Fruit fly (Drosophila melanogaster) whole organism, embryonic: Measurements from ENCODE around the gene Nepl9.
A peak's percentile ranks its signal among the peaks of the same experiment; 100 is the strongest.

Source experiments
- ATbp ChIP-seq: fragments of 200-800 bp; sonication (Bioruptor generic); optimal IDR thresholded peaks from 2 replicates; lab custom pipeline; 2017; ENCODE audit warnings: missing biosample characterization, mild to moderate bottlenecking, missing genetic modification characterization, missing genetic modification reagents
- Atf-2 ChIP-seq: fragments of 200-800 bp; sonication (Bioruptor generic); optimal IDR thresholded peaks from 2 replicates; lab custom pipeline; 2016; ENCODE audit warnings: missing biosample characterization, missing genetic modification characterization
- B-H2 ChIP-seq: fragments of 200-800 bp; sonication (Bioruptor generic); optimal IDR thresholded peaks from 2 replicates; lab custom pipeline; 2018; ENCODE audit warnings: missing biosample characterization, mild to moderate bottlenecking, missing genetic modification characterization
- CG10543 ChIP-seq: fragments of 200-800 bp; sonication (Bioruptor generic); optimal IDR thresholded peaks from 3 replicates; lab custom pipeline; 2017; ENCODE audit warnings: missing biosample characterization, mild to moderate bottlenecking, missing genetic modification characterization, moderate library complexity
- CG11695 ChIP-seq: fragments of 200-800 bp; sonication (Bioruptor generic); IDR thresholded peaks from 3 replicates; pipeline ENCODE4 v1.3.6; 2022; ENCODE audit warnings: missing biosample characterization, missing genetic modification characterization
- CG13424 ChIP-seq: fragments of 200-800 bp; sonication (Bioruptor generic); optimal IDR thresholded peaks from 2 replicates; lab custom pipeline; 2019; ENCODE audit warnings: missing biosample characterization, mild to moderate bottlenecking, missing genetic modification characterization, moderate library complexity
- CG14014 ChIP-seq: fragments of 200-800 bp; sonication (Bioruptor generic); IDR thresholded peaks from 2 replicates; pipeline ENCODE4 v1.3.6; 2022; ENCODE audit warnings: missing biosample characterization, missing genetic modification characterization
- CG15601 ChIP-seq: fragments of 200-800 bp; sonication (Bioruptor generic); optimal IDR thresholded peaks from 3 replicates; lab custom pipeline; 2019; ENCODE audit warnings: missing biosample characterization, mild to moderate bottlenecking, missing genetic modification characterization, moderate library complexity
- CG17385 ChIP-seq: fragments of 200-800 bp; sonication (Bioruptor generic); optimal IDR thresholded peaks from 3 replicates; lab custom pipeline; 2018; ENCODE audit warnings: missing biosample characterization, mild to moderate bottlenecking, missing genetic modification characterization
- CG2678 ChIP-seq: fragments of 200-800 bp; sonication (Bioruptor generic); optimal IDR thresholded peaks from 3 replicates; lab custom pipeline; 2019; ENCODE audit warnings: missing biosample characterization, mild to moderate bottlenecking, missing genetic modification characterization, moderate library complexity
- CG3281 ChIP-seq: fragments of 200-800 bp; sonication (Bioruptor generic); optimal IDR thresholded peaks from 3 replicates; lab custom pipeline; 2017; ENCODE audit warnings: missing biosample characterization, mild to moderate bottlenecking, missing genetic modification characterization
- CG4617 ChIP-seq: fragments of 200-800 bp; sonication (Bioruptor generic); optimal IDR thresholded peaks from 3 replicates; lab custom pipeline; 2016; ENCODE audit warnings: missing biosample characterization, missing genetic modification characterization, borderline replicate concordance
- CG6813 ChIP-seq: fragments of 200-800 bp; sonication (Bioruptor generic); optimal IDR thresholded peaks from 2 replicates; lab custom pipeline; 2017; ENCODE audit warnings: missing biosample characterization, missing genetic modification characterization, mild to moderate bottlenecking, moderate library complexity, missing genetic modification reagents
- CG7928 ChIP-seq: fragments of 200-800 bp; sonication (Bioruptor generic); optimal IDR thresholded peaks from 2 replicates; lab custom pipeline; 2017; ENCODE audit warnings: missing biosample characterization, mild to moderate bottlenecking, missing genetic modification characterization
- CG8765 ChIP-seq: fragments of 200-800 bp; sonication (Bioruptor generic); IDR thresholded peaks from 2 replicates; pipeline ENCODE4 v1.3.6; 2022; ENCODE audit warnings: missing biosample characterization, missing genetic modification characterization
- CG9215 ChIP-seq: fragments of 200-800 bp; sonication (Bioruptor generic); IDR thresholded peaks from 2 replicates; pipeline ENCODE4 v1.3.6; 2022; ENCODE audit warnings: missing biosample characterization, missing genetic modification characterization
- Fer1 ChIP-seq: fragments of 200-800 bp; sonication (Bioruptor generic); optimal IDR thresholded peaks from 2 replicates; lab custom pipeline; 2017; ENCODE audit warnings: missing biosample characterization, mild to moderate bottlenecking, missing genetic modification characterization
- Gsc ChIP-seq: fragments of 200-800 bp; sonication (Bioruptor generic); IDR thresholded peaks from 2 replicates; pipeline ENCODE4 v1.3.6; 2022; ENCODE audit warnings: missing biosample characterization, missing genetic modification characterization
- HHEX ChIP-seq: fragments of 200-800 bp; sonication (Bioruptor generic); optimal IDR thresholded peaks from 3 replicates; lab custom pipeline; 2017; ENCODE audit warnings: missing biosample characterization, mild to moderate bottlenecking, missing genetic modification characterization, missing genetic modification reagents
- HLH3B ChIP-seq: fragments of 200-800 bp; sonication (Bioruptor generic); IDR thresholded peaks from 2 replicates; pipeline ENCODE4 v1.3.6; 2022; ENCODE audit warnings: missing biosample characterization, missing genetic modification characterization
- HmgZ ChIP-seq: fragments of 200-800 bp; sonication (Bioruptor generic); optimal IDR thresholded peaks from 2 replicates; lab custom pipeline; 2018; ENCODE audit warnings: missing biosample characterization, mild to moderate bottlenecking, missing genetic modification characterization
- Hr3 ChIP-seq: fragments of 200-800 bp; sonication (Bioruptor generic); optimal IDR thresholded peaks from 3 replicates; lab custom pipeline; 2016; ENCODE audit warnings: missing biosample characterization, missing genetic modification characterization
- Hr78 ChIP-seq, 2 experiments: fragments of 200-800 bp in 1 of 2; fragments of >200 bp in 1 of 2; sonication (Bioruptor generic) in 1 of 2; optimal IDR thresholded peaks; 2 replicates each; lab custom pipeline; 2017 to 2019; ENCODE audit warnings: missing biosample characterization in 2 of 2, missing genetic modification characterization in 2 of 2, mild to moderate bottlenecking in 1 of 2, moderate library complexity in 1 of 2
- MESR4 ChIP-seq: fragments of 200-800 bp; sonication (Bioruptor generic); optimal IDR thresholded peaks from 2 replicates; lab custom pipeline; 2018; ENCODE audit warnings: missing biosample characterization, mild to moderate bottlenecking, missing genetic modification characterization, moderate library complexity
- Med ChIP-seq: fragments of 200-800 bp; sonication (Bioruptor generic); peaks from one replicate; lab custom pipeline; 2016; ENCODE audit warnings: missing biosample characterization, missing genetic modification characterization, mild to moderate bottlenecking, inconsistent platforms, moderate library complexity
- Nf-YC ChIP-seq: fragments of 200-800 bp; optimal IDR thresholded peaks from 3 replicates; lab custom pipeline; 2019; ENCODE audit warnings: missing biosample characterization, mild to moderate bottlenecking, missing genetic modification characterization, moderate library complexity
- Oli ChIP-seq: fragments of 200-800 bp; sonication (Bioruptor generic); optimal IDR thresholded peaks from 2 replicates; lab custom pipeline; 2018; ENCODE audit warnings: missing biosample characterization, mild to moderate bottlenecking, missing genetic modification characterization, moderate library complexity
- PHDP ChIP-seq: fragments of 200-800 bp; sonication (Bioruptor generic); optimal IDR thresholded peaks from 3 replicates; lab custom pipeline; 2018; ENCODE audit warnings: missing biosample characterization, mild to moderate bottlenecking, missing genetic modification characterization, moderate library complexity
- Vsx1 ChIP-seq: fragments of 200-800 bp; sonication (Bioruptor generic); optimal IDR thresholded peaks from 2 replicates; lab custom pipeline; 2017; ENCODE audit warnings: missing biosample characterization, mild to moderate bottlenecking, missing genetic modification characterization, missing genetic modification reagents
- ase ChIP-seq: fragments of 200-800 bp; sonication (Bioruptor generic); IDR thresholded peaks from 3 replicates; pipeline ENCODE4 v1.3.6; 2022; ENCODE audit warnings: missing biosample characterization, missing genetic modification characterization
- ato ChIP-seq: fragments of 200-800 bp; sonication (Bioruptor generic); IDR thresholded peaks from 2 replicates; pipeline ENCODE4 v1.3.6; 2022; ENCODE audit warnings: missing biosample characterization, missing genetic modification characterization; ENCODE audit not compliant: partially characterized antibody
- cwo ChIP-seq: fragments of 200-800 bp; sonication (Bioruptor generic); optimal IDR thresholded peaks from 3 replicates; lab custom pipeline; 2017; ENCODE audit warnings: missing biosample characterization, missing genetic modification characterization, mild to moderate bottlenecking, moderate library complexity, missing genetic modification reagents
- dpn ChIP-seq, 2 experiments: fragments of 200-800 bp; sonication (Bioruptor generic); optimal IDR thresholded peaks; 3 replicates each; lab custom pipeline; 2016; ENCODE audit warnings: missing biosample characterization in 2 of 2, missing genetic modification characterization in 2 of 2
- ewg ChIP-seq: fragments of 200-800 bp; sonication (Bioruptor generic); optimal IDR thresholded peaks from 3 replicates; lab custom pipeline; 2017; ENCODE audit warnings: mild to moderate bottlenecking, missing biosample characterization, missing genetic modification reagents, missing genetic modification characterization
- fd102C ChIP-seq: fragments of 200-800 bp; sonication (Bioruptor generic); optimal IDR thresholded peaks from 2 replicates; lab custom pipeline; 2018; ENCODE audit warnings: missing biosample characterization, mild to moderate bottlenecking, missing genetic modification characterization, moderate library complexity
- fd3F ChIP-seq: fragments of 200-800 bp; sonication (Bioruptor generic); optimal IDR thresholded peaks from 2 replicates; lab custom pipeline; 2018; ENCODE audit warnings: missing biosample characterization, mild to moderate bottlenecking, missing genetic modification characterization, moderate library complexity
- gcm ChIP-seq: fragments of 200-800 bp; sonication (Bioruptor generic); optimal IDR thresholded peaks from 2 replicates; lab custom pipeline; 2019; ENCODE audit warnings: missing biosample characterization, mild to moderate bottlenecking, missing genetic modification characterization, moderate library complexity
- grau ChIP-seq: fragments of 200-800 bp; optimal IDR thresholded peaks from 3 replicates; lab custom pipeline; 2019; ENCODE audit warnings: missing biosample characterization, mild to moderate bottlenecking, missing genetic modification characterization, moderate library complexity
- grn ChIP-seq: fragments of 200-800 bp; sonication (Bioruptor generic); optimal IDR thresholded peaks from 3 replicates; lab custom pipeline; 2017; ENCODE audit warnings: missing biosample characterization, missing genetic modification characterization
- lab ChIP-seq: fragments of 200-800 bp; sonication (Bioruptor generic); optimal IDR thresholded peaks from 3 replicates; lab custom pipeline; 2017; ENCODE audit warnings: missing biosample characterization, missing genetic modification characterization, mild to moderate bottlenecking, moderate library complexity, missing genetic modification reagents
- mirr ChIP-seq: fragments of 200-800 bp; sonication (Bioruptor generic); optimal IDR thresholded peaks from 3 replicates; lab custom pipeline; 2018; ENCODE audit warnings: missing biosample characterization, mild to moderate bottlenecking, missing genetic modification characterization
- nom ChIP-seq: fragments of 200-800 bp; sonication (Bioruptor generic); optimal IDR thresholded peaks from 2 replicates; lab custom pipeline; 2017; ENCODE audit warnings: missing biosample characterization, missing genetic modification characterization, mild to moderate bottlenecking, moderate library complexity, missing genetic modification reagents
- odd ChIP-seq: fragments of 200-800 bp; sonication (Bioruptor generic); optimal IDR thresholded peaks from 2 replicates; lab custom pipeline; 2017; ENCODE audit warnings: missing biosample characterization, mild to moderate bottlenecking, missing genetic modification characterization
- peb ChIP-seq: fragments of 200-800 bp; sonication (Bioruptor generic); IDR thresholded peaks from 2 replicates; pipeline ENCODE4 v1.3.6; 2022; ENCODE audit warnings: missing biosample characterization, missing genetic modification characterization
- sens ChIP-seq: fragments of 200-800 bp; sonication (Bioruptor generic); peaks from one replicate; lab custom pipeline; 2016; ENCODE audit warnings: missing biosample characterization, missing genetic modification characterization
- sens-2 ChIP-seq: fragments of 200-800 bp; sonication (Bioruptor generic); IDR thresholded peaks from 2 replicates; pipeline ENCODE4 v1.3.6; 2022; ENCODE audit warnings: missing biosample characterization, missing genetic modification characterization
- sug ChIP-seq: fragments of 200-800 bp; optimal IDR thresholded peaks from 2 replicates; lab custom pipeline; 2019; ENCODE audit warnings: missing biosample characterization, mild to moderate bottlenecking, missing genetic modification characterization, moderate library complexity
- tap ChIP-seq: fragments of 200-800 bp; optimal IDR thresholded peaks from 3 replicates; lab custom pipeline; 2019; ENCODE audit warnings: missing biosample characterization, mild to moderate bottlenecking, missing genetic modification characterization, moderate library complexity
- unpg ChIP-seq: fragments of 200-800 bp; sonication (Bioruptor generic); optimal IDR thresholded peaks from 3 replicates; lab custom pipeline; 2018; ENCODE audit warnings: missing biosample characterization, mild to moderate bottlenecking, missing genetic modification characterization, moderate library complexity
- z ChIP-seq: fragments of 200-800 bp; sonication (Bioruptor generic); IDR thresholded peaks from 3 replicates; pipeline ENCODE4 v1.3.6; 2022; ENCODE audit warnings: missing biosample characterization, missing genetic modification characterization

Nepl9 gene

DNA sequence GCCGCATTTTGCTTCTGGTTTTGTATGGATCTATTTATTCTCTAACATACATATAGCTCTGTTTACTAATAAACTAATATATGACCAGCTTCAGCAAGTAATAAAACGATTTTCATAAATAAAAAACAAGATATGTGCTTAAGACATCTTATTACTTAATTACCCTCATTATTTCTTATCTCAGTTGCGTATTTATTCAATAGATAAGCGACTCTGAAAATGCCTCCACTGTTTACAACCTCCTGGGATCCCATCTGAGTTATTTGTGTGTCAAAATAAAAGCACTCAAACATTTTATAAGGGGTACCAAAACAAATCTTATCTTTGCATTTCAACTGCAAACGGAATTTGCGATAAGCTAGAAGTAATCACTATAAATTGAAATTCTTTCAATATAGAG lies 17.3 kb downstream of the Nepl9 start (continued):
- TF ChIP-seq Nf-YC: peak; percentile 60
- TF ChIP-seq CG7928 (GFP tag; lab: Kevin White, UChicago): no peak
- peak; percentile 1 for TF ChIP-seq fd3F (GFP tag; lab: Kevin White, UChicago)
- peak; percentile 52 for TF ChIP-seq CG10543 (GFP tag; lab: Kevin White, UChicago)
- TF ChIP-seq sug: peak; percentile 83
- no peak for TF ChIP-seq HLH3B
- TF ChIP-seq CG2678 (tag; lab: Kevin White, UChicago): peak; percentile 72
- TF ChIP-seq PHDP (tag; lab: Kevin White, UChicago): peak; percentile 74
- TF ChIP-seq CG13424 (tag; lab: Kevin White, UChicago): peak; percentile 17
- peak; percentile 27 for TF ChIP-seq CG6813 (GFP tag; lab: Kevin White, UChicago)
- TF ChIP-seq lab: peak; percentile 44
- TF ChIP-seq z: peak; percentile 48; the same call in 1 of the 3 replicates
- peak; percentile 12 for TF ChIP-seq CG15601 (tag; lab: Kevin White, UChicago)
- TF ChIP-seq Atf-2 (GFP tag; lab: Kevin White, UChicago): no peak
- TF ChIP-seq mirr (GFP tag; lab: Kevin White, UChicago): peak; percentile 68
- no peak for TF ChIP-seq sens-2 (GFP tag; lab: Robert Waterston, UW)
- TF ChIP-seq Med: peak; percentile 29
- TF ChIP-seq nom (GFP tag; lab: Kevin White, UChicago): no peak
- peak; percentile 40; the same call in 1 of the 2 replicates for TF ChIP-seq CG14014
- TF ChIP-seq Fer1 (GFP tag; lab: Kevin White, UChicago): peak; percentile 54
- TF ChIP-seq ase (GFP tag; lab: Robert Waterston, UW): no peak
- peak; percentile 7 for TF ChIP-seq Oli
- TF ChIP-seq Vsx1 (GFP tag; lab: Kevin White, UChicago): peak; percentile 62
- peak; percentile 9 for TF ChIP-seq CG17385 (GFP tag; lab: Kevin White, UChicago)
- TF ChIP-seq unpg (GFP tag; lab: Kevin White, UChicago): peak; percentile 50
- TF ChIP-seq fd102C (GFP tag; lab: Kevin White, UChicago): no peak
- no peak for TF ChIP-seq Gsc (GFP tag; lab: Robert Waterston, UW)
- no peak for TF ChIP-seq peb (GFP tag; lab: Robert Waterston, UW)
- no peak for TF ChIP-seq CG8765 (GFP tag; lab: Robert Waterston, UW)
- TF ChIP-seq grau (tag; lab: Kevin White, UChicago): peak; percentile 37
- peak; percentile 20 for TF ChIP-seq sens
- peak; percentile 62 for TF ChIP-seq odd (GFP tag; lab: Kevin White, UChicago)
- TF ChIP-seq CG11695: no peak
- TF ChIP-seq Hr78 (GFP tag; optimal IDR thresholded peaks at IDR 0.05; lab: Kevin White, UChicago): peak in 1 of 2 experiments; percentile 88
- TF ChIP-seq grn (GFP tag; lab: Kevin White, UChicago): peak; percentile 32
- no peak for TF ChIP-seq cwo (GFP tag; lab: Kevin White, UChicago)
- peak; percentile 27 for TF ChIP-seq HHEX (GFP tag; lab: Kevin White, UChicago)
- TF ChIP-seq HmgZ (tag; lab: Kevin White, UChicago): peak; percentile 14
- peak; percentile 77 for TF ChIP-seq B-H2 (GFP tag; lab: Kevin White, UChicago)
- TF ChIP-seq CG4617 (GFP tag; lab: Kevin White, UChicago): no peak
- no peak for TF ChIP-seq Hr3 (GFP tag; lab: Kevin White, UChicago)
- peak; percentile 13 for TF ChIP-seq tap (tag; lab: Kevin White, UChicago)
- TF ChIP-seq ewg (GFP tag; lab: Kevin White, UChicago): no peak
- TF ChIP-seq CG9215 (GFP tag; lab: Robert Waterston, UW): no peak
- TF ChIP-seq CG3281 (GFP tag; lab: Kevin White, UChicago): peak; percentile 65
- TF ChIP-seq ATbp (GFP tag; lab: Kevin White, UChicago): peak; percentile 15
- no peak for TF ChIP-seq ato
- TF ChIP-seq MESR4 (GFP tag; lab: Kevin White, UChicago): no peak
- TF ChIP-seq gcm (GFP tag; lab: Kevin White, UChicago): peak; percentile 40
- TF ChIP-seq dpn (GFP tag; optimal IDR thresholded peaks at IDR 0.05; lab: Kevin White, UChicago): no peak
